Fruit fly (Drosophila melanogaster) whole organism, embryonic: ENCODE results near the gene CG43799.

Source experiments
- Bgb ChIP-seq: fragments of 200-800 bp; sonication (Bioruptor generic); IDR thresholded peaks from 2 replicates; pipeline ENCODE4 v1.3.6; 2022; ENCODE audit warnings: missing biosample characterization, missing genetic modification characterization; ENCODE audit not compliant: partially characterized antibody
- CG11247 ChIP-seq: fragments of 200-800 bp; sonication (Bioruptor generic); IDR thresholded peaks from 2 replicates; pipeline ENCODE4 v1.3.6; 2022; ENCODE audit warnings: missing biosample characterization, missing genetic modification characterization
- CG12391 ChIP-seq: fragments of 200-800 bp; sonication (Bioruptor generic); optimal IDR thresholded peaks from 3 replicates; lab custom pipeline; 2018; ENCODE audit warnings: missing biosample characterization, mild to moderate bottlenecking, missing genetic modification characterization, moderate library complexity
- CG14050 ChIP-seq: fragments of 200-800 bp; sonication (Bioruptor generic); IDR thresholded peaks from 3 replicates; pipeline ENCODE4 v1.3.6; 2022; ENCODE audit warnings: missing biosample characterization, missing genetic modification characterization
- CG1529 ChIP-seq: fragments of 200-800 bp; sonication (Bioruptor generic); optimal IDR thresholded peaks from 3 replicates; lab custom pipeline; 2018; ENCODE audit warnings: missing biosample characterization, missing genetic modification characterization
- CG1647 ChIP-seq: fragments of 200-800 bp; sonication (Bioruptor generic); optimal IDR thresholded peaks from 3 replicates; lab custom pipeline; 2016; ENCODE audit warnings: missing biosample characterization, missing genetic modification characterization
- CG17912 ChIP-seq: fragments of 200-800 bp; sonication (Bioruptor generic); optimal IDR thresholded peaks from 2 replicates; lab custom pipeline; 2018; ENCODE audit warnings: missing biosample characterization, mild to moderate bottlenecking, missing genetic modification characterization
- CG2116 ChIP-seq: fragments of 200-800 bp; sonication (Bioruptor generic); optimal IDR thresholded peaks from 3 replicates; lab custom pipeline; 2018; ENCODE audit warnings: missing biosample characterization, mild to moderate bottlenecking, missing genetic modification characterization
- CG2678 ChIP-seq: fragments of 200-800 bp; sonication (Bioruptor generic); optimal IDR thresholded peaks from 3 replicates; lab custom pipeline; 2019; ENCODE audit warnings: missing biosample characterization, mild to moderate bottlenecking, missing genetic modification characterization, moderate library complexity
- CG32772 ChIP-seq: fragments of 200-800 bp; sonication (Bioruptor generic); IDR thresholded peaks from 2 replicates; pipeline ENCODE4 v1.3.6; 2022; ENCODE audit warnings: missing biosample characterization, missing genetic modification characterization
- CG3281 ChIP-seq: fragments of 200-800 bp; sonication (Bioruptor generic); optimal IDR thresholded peaks from 3 replicates; lab custom pipeline; 2017; ENCODE audit warnings: missing biosample characterization, mild to moderate bottlenecking, missing genetic modification characterization
- CG5245 ChIP-seq: fragments of 200-800 bp; sonication (Bioruptor generic); optimal IDR thresholded peaks from 3 replicates; lab custom pipeline; 2016; ENCODE audit warnings: missing biosample characterization, missing genetic modification characterization
- CG6254 ChIP-seq: fragments of 200-800 bp; sonication (Bioruptor generic); optimal IDR thresholded peaks from 3 replicates; lab custom pipeline; 2017; ENCODE audit warnings: mild to moderate bottlenecking, missing biosample characterization, missing genetic modification reagents, missing genetic modification characterization
- CG7357 ChIP-seq: fragments of 200-800 bp; sonication (Bioruptor generic); IDR thresholded peaks from 3 replicates; pipeline ENCODE4 v1.3.6; 2022; ENCODE audit warnings: missing biosample characterization, missing genetic modification characterization
- CG7745 ChIP-seq: fragments of 200-800 bp; sonication (Bioruptor generic); optimal IDR thresholded peaks from 2 replicates; lab custom pipeline; 2018; ENCODE audit warnings: missing biosample characterization, mild to moderate bottlenecking, missing genetic modification characterization, moderate library complexity
- CG7839 ChIP-seq: fragments of 200-800 bp; sonication (Bioruptor generic); optimal IDR thresholded peaks from 3 replicates; lab custom pipeline; 2018; ENCODE audit warnings: missing biosample characterization, mild to moderate bottlenecking, missing genetic modification characterization, moderate library complexity
- CG8281 ChIP-seq: fragments of 200-800 bp; sonication (Bioruptor generic); optimal IDR thresholded peaks from 2 replicates; lab custom pipeline; 2018; ENCODE audit warnings: missing biosample characterization, mild to moderate bottlenecking, missing genetic modification characterization, moderate library complexity
- D19A ChIP-seq: fragments of 200-800 bp; optimal IDR thresholded peaks from 3 replicates; lab custom pipeline; 2019; ENCODE audit warnings: missing biosample characterization, mild to moderate bottlenecking, missing genetic modification characterization, moderate library complexity
- Dad ChIP-seq: fragments of 200-800 bp; sonication (Bioruptor generic); optimal IDR thresholded peaks from 3 replicates; lab custom pipeline; 2016; ENCODE audit warnings: missing biosample characterization, missing genetic modification characterization
- Dref ChIP-seq: fragments of 200-800 bp; sonication (Bioruptor generic); IDR thresholded peaks from 2 replicates; pipeline ENCODE4 v1.3.6; 2022; ENCODE audit warnings: missing biosample characterization, missing genetic modification characterization
- Gsc ChIP-seq: fragments of 200-800 bp; sonication (Bioruptor generic); IDR thresholded peaks from 2 replicates; pipeline ENCODE4 v1.3.6; 2022; ENCODE audit warnings: missing biosample characterization, missing genetic modification characterization
- Hr78 ChIP-seq, 2 experiments: fragments of 200-800 bp in 1 of 2; fragments of >200 bp in 1 of 2; sonication (Bioruptor generic) in 1 of 2; optimal IDR thresholded peaks; 2 replicates each; lab custom pipeline; 2017 to 2019; ENCODE audit warnings: missing biosample characterization in 2 of 2, missing genetic modification characterization in 2 of 2, mild to moderate bottlenecking in 1 of 2, moderate library complexity in 1 of 2
- Lhr ChIP-seq: fragments of 200-800 bp; sonication (Bioruptor generic); optimal IDR thresholded peaks from 3 replicates; lab custom pipeline; 2017; ENCODE audit warnings: mild to moderate bottlenecking, missing biosample characterization, missing genetic modification reagents, missing genetic modification characterization
- Mrtf ChIP-seq: fragments of 200-800 bp; sonication (Bioruptor generic); IDR thresholded peaks from 3 replicates; pipeline ENCODE4 v1.3.6; 2022; ENCODE audit warnings: missing biosample characterization, missing genetic modification characterization
- Nf-YB ChIP-seq: fragments of 200-800 bp; sonication (Bioruptor generic); optimal IDR thresholded peaks from 3 replicates; lab custom pipeline; 2019; ENCODE audit warnings: missing biosample characterization, mild to moderate bottlenecking, missing genetic modification characterization, moderate library complexity
- Ravus ChIP-seq: fragments of 200-800 bp; sonication (Bioruptor generic); IDR thresholded peaks from 2 replicates; pipeline ENCODE4 v1.3.6; 2022; ENCODE audit warnings: missing biosample characterization, missing genetic modification characterization
- Sin3A ChIP-seq: fragments of >200 bp; optimal IDR thresholded peaks from 2 replicates; lab custom pipeline; 2018
- Sry-β ChIP-seq: fragments of 200-800 bp; sonication (Bioruptor generic); optimal IDR thresholded peaks from 2 replicates; lab custom pipeline; 2018; ENCODE audit warnings: missing biosample characterization, mild to moderate bottlenecking, missing genetic modification characterization, moderate library complexity
- Vsx1 ChIP-seq: fragments of 200-800 bp; sonication (Bioruptor generic); optimal IDR thresholded peaks from 2 replicates; lab custom pipeline; 2017; ENCODE audit warnings: missing biosample characterization, mild to moderate bottlenecking, missing genetic modification characterization, missing genetic modification reagents
- ase ChIP-seq: fragments of 200-800 bp; sonication (Bioruptor generic); IDR thresholded peaks from 3 replicates; pipeline ENCODE4 v1.3.6; 2022; ENCODE audit warnings: missing biosample characterization, missing genetic modification characterization
- crp ChIP-seq, 2 experiments: fragments of 200-800 bp; sonication (Bioruptor generic); optimal IDR thresholded peaks; 2 replicates in 1 of 2; 3 replicates in 1 of 2; lab custom pipeline; 2017; ENCODE audit warnings: missing biosample characterization in 2 of 2, missing genetic modification characterization in 2 of 2, mild to moderate bottlenecking in 1 of 2, moderate library complexity in 1 of 2
- cwo ChIP-seq: fragments of 200-800 bp; sonication (Bioruptor generic); optimal IDR thresholded peaks from 3 replicates; lab custom pipeline; 2017; ENCODE audit warnings: missing biosample characterization, missing genetic modification characterization, mild to moderate bottlenecking, moderate library complexity, missing genetic modification reagents
- disco-r ChIP-seq: fragments of 200-800 bp; sonication (Bioruptor generic); optimal IDR thresholded peaks from 2 replicates; lab custom pipeline; 2016; ENCODE audit warnings: missing biosample characterization, missing genetic modification characterization
- gcm ChIP-seq: fragments of 200-800 bp; sonication (Bioruptor generic); optimal IDR thresholded peaks from 2 replicates; lab custom pipeline; 2019; ENCODE audit warnings: missing biosample characterization, mild to moderate bottlenecking, missing genetic modification characterization, moderate library complexity
- hkb ChIP-seq, 2 experiments: fragments of 200-800 bp in 1 of 2; fragments of >200 bp in 1 of 2; sonication (Bioruptor generic) in 1 of 2; IDR thresholded peaks in 1 of 2; optimal IDR thresholded peaks in 1 of 2; 2 replicates each; pipeline versions ENCODE4 v1.3.6 to Lab custom; 2017 to 2022; ENCODE audit warnings: missing biosample characterization in 1 of 2, missing genetic modification characterization in 1 of 2
- insv ChIP-seq, 2 experiments: fragments of 200-800 bp; sonication (Bioruptor generic); optimal IDR thresholded peaks; 3 replicates each; lab custom pipeline; 2016 to 2018; ENCODE audit warnings: missing biosample characterization in 2 of 2, missing genetic modification characterization in 2 of 2
- jumu ChIP-seq: fragments of 200-800 bp; sonication (Bioruptor generic); optimal IDR thresholded peaks from 3 replicates; lab custom pipeline; 2016; ENCODE audit warnings: missing biosample characterization, missing genetic modification characterization
- kah ChIP-seq: fragments of 200-800 bp; sonication (Bioruptor generic); optimal IDR thresholded peaks from 2 replicates; lab custom pipeline; 2018; ENCODE audit warnings: missing biosample characterization, mild to moderate bottlenecking, missing genetic modification characterization
- lov ChIP-seq, 2 experiments: fragments of 200-800 bp in 1 of 2; fragments of >200 bp in 1 of 2; sonication (Bioruptor generic) in 1 of 2; IDR thresholded peaks in 1 of 2; optimal IDR thresholded peaks in 1 of 2; 2 replicates in 1 of 2; 3 replicates in 1 of 2; pipeline versions ENCODE4 v1.3.6 to Lab custom; 2017 to 2022; ENCODE audit warnings: missing biosample characterization in 1 of 2, missing genetic modification characterization in 1 of 2
- mirr ChIP-seq: fragments of 200-800 bp; sonication (Bioruptor generic); optimal IDR thresholded peaks from 3 replicates; lab custom pipeline; 2018; ENCODE audit warnings: missing biosample characterization, mild to moderate bottlenecking, missing genetic modification characterization
- mld ChIP-seq: fragments of 200-800 bp; sonication (Bioruptor generic); IDR thresholded peaks from 3 replicates; pipeline ENCODE4 v1.3.6; 2022; ENCODE audit warnings: missing biosample characterization, missing genetic modification characterization; ENCODE audit not compliant: partially characterized antibody
- nau ChIP-seq: fragments of 200-800 bp; sonication (Bioruptor generic); optimal IDR thresholded peaks from 3 replicates; lab custom pipeline; 2017; ENCODE audit warnings: missing biosample characterization, mild to moderate bottlenecking, missing genetic modification characterization, missing genetic modification reagents
- pho ChIP-seq: fragments of 200-800 bp; sonication (Bioruptor generic); optimal IDR thresholded peaks from 2 replicates; lab custom pipeline; 2016; ENCODE audit warnings: missing biosample characterization, missing genetic modification characterization
- sd ChIP-seq: fragments of 200-800 bp; sonication (Bioruptor generic); optimal IDR thresholded peaks from 3 replicates; lab custom pipeline; 2018; ENCODE audit warnings: missing biosample characterization, mild to moderate bottlenecking, missing genetic modification characterization, moderate library complexity
- ssp ChIP-seq: fragments of 200-800 bp; sonication (Bioruptor generic); IDR thresholded peaks from 2 replicates; pipeline ENCODE4 v1.3.6; 2022; ENCODE audit warnings: missing biosample characterization, missing genetic modification characterization
- stc ChIP-seq: fragments of 200-800 bp; sonication (Bioruptor generic); IDR thresholded peaks from 2 replicates; pipeline ENCODE4 v1.3.6; 2022; ENCODE audit warnings: missing biosample characterization, missing genetic modification characterization
- tap ChIP-seq: fragments of 200-800 bp; optimal IDR thresholded peaks from 3 replicates; lab custom pipeline; 2019; ENCODE audit warnings: missing biosample characterization, mild to moderate bottlenecking, missing genetic modification characterization, moderate library complexity
- zen2 ChIP-seq: fragments of 200-800 bp; sonication (Bioruptor generic); IDR thresholded peaks from 3 replicates; pipeline ENCODE4 v1.3.6; 2022; ENCODE audit warnings: missing biosample characterization, missing genetic modification characterization; ENCODE audit not compliant: partially characterized antibody

CG43799 gene

dm6 chr2L:7219650-7220267 is 7.8 kb upstream of the CG43799 start, which contains the start of gene CG13784 (continued):
- TF ChIP-seq mld (GFP tag; lab: Robert Waterston, UW) (peak; percentile 55; the same call in 1 of the 3 replicates), CG14050 (GFP tag; lab: Robert Waterston, UW) (no peak), insv (GFP tag; optimal IDR thresholded peaks at IDR 0.05; lab: Kevin White, UChicago) (peak in 1 of 2 experiments; percentile 41), crp (GFP tag; optimal IDR thresholded peaks at IDR 0.05; lab: Kevin White, UChicago) (peak in 1 of 2 experiments; percentile 2), CG3281 (peak; percentile 41), sd (tag; lab: Kevin White, UChicago) (peak; percentile 29), Bgb (GFP tag; lab: Robert Waterston, UW) (peak; percentile 66), Hr78 (GFP tag; optimal IDR thresholded peaks at IDR 0.05; lab: Kevin White, UChicago) (no peak), CG32772 (GFP tag; lab: Robert Waterston, UW) (no peak), kah (GFP tag; lab: Kevin White, UChicago) (no peak), Gsc (no peak), disco-r (GFP tag; lab: Kevin White, UChicago) (no peak), CG8281 (tag; lab: Kevin White, UChicago) (no peak), Sin3A (lab: Kevin White, UChicago) (peak; percentile 22), Vsx1 (GFP tag; lab: Kevin White, UChicago) (no peak), CG2116 (GFP tag; lab: Kevin White, UChicago) (peak; percentile 43), D19A (tag; lab: Kevin White, UChicago) (peak; percentile 44), nau (GFP tag; lab: Kevin White, UChicago) (peak; percentile 51), mirr (GFP tag; lab: Kevin White, UChicago) (peak; percentile 48), CG5245 (GFP tag; lab: Kevin White, UChicago) (no peak), Dref (peak; percentile 63), CG6254 (no peak), tap (tag; lab: Kevin White, UChicago) (no peak), CG17912 (GFP tag; lab: Kevin White, UChicago) (no peak), hkb (optimal IDR thresholded peaks at IDR 0.05; lab: Kevin White, UChicago) (no peak), hkb (GFP tag; IDR thresholded peaks at IDR 0.05; lab: Robert Waterston, UW) (peak; percentile 38; the same call in 1 of the 2 replicates), pho (GFP tag; lab: Kevin White, UChicago) (peak; percentile 43), Mrtf (GFP tag; lab: Robert Waterston, UW) (no peak), CG11247 (GFP tag; lab: Robert Waterston, UW) (no peak), stc (peak; percentile 16; the same call in 1 of the 2 replicates), Sry-β (GFP tag; lab: Kevin White, UChicago) (no peak), jumu (GFP tag; lab: Kevin White, UChicago) (no peak), Nf-YB (GFP tag; lab: Kevin White, UChicago) (no peak), ssp (GFP tag; lab: Robert Waterston, UW) (peak; percentile 96), CG12391 (tag; lab: Kevin White, UChicago) (peak; percentile 63), CG7357 (peak; percentile 84), Lhr (GFP tag; lab: Kevin White, UChicago) (peak; percentile 74), lov (optimal IDR thresholded peaks at IDR 0.05; lab: Kevin White, UChicago) (no peak), lov (GFP tag; IDR thresholded peaks at IDR 0.05; lab: Robert Waterston, UW) (0 out of 3 replicates have a peak, but pooled peaks have one; percentile 9), zen2 (GFP tag; lab: Robert Waterston, UW) (no peak), Dad (GFP tag; lab: Kevin White, UChicago) (peak; percentile 21), Ravus (no peak), CG2678 (tag; lab: Kevin White, UChicago) (peak; percentile 51), CG1647 (GFP tag; lab: Kevin White, UChicago) (peak; percentile 22), cwo (no peak), CG1529 (GFP tag; lab: Kevin White, UChicago) (no peak), CG7839 (peak; percentile 46), ase (GFP tag; lab: Robert Waterston, UW) (peak; percentile 33; the same call in 1 of the 3 replicates), CG7745 (tag; lab: Kevin White, UChicago) (no peak), gcm (GFP tag; lab: Kevin White, UChicago) (peak; percentile 31)
